Worm (Caenorhabditis elegans): ENCODE data around the gene C27A7.5.

DNA sequence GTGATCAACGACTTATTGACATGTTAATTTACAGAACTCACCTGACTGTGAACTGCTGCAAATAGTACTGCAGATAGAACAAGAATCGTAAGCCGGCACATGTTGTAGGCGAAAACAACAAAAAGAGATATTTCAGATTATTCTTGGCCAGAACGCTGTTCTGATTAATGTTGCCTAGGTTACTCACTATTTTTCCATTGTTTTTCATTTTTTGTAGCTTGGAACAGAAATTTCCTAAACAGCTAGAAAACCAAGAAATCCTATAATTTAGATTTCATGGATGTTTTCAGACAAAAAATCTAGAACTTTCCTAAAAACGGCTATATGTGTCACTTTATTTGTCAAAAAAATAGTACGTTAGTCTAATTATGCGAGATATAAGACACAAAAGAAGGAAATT, 7.6 kb downstream of the C27A7.5 start, which contains the start of gene C27A7.9:
- TF ChIP-seq jun-1 (tag; optimal IDR thresholded peaks at IDR 0.05) (no peak), ama-1 (optimal IDR thresholded peaks at IDR 0.05) (no peak), pqm-1 (tag; optimal IDR thresholded peaks at IDR 0.05) (no peak), egl-27 (tag; optimal IDR thresholded peaks at IDR 0.05) (no peak), mdl-1 (tag; optimal IDR thresholded peaks at IDR 0.05) (no peak), nhr-11 (tag; optimal IDR thresholded peaks at IDR 0.05) (no peak)

Data from whole organism, L3 larva.